Fruit fly (Drosophila melanogaster) whole organism, embryonic: ENCODE measurements around the gene CG42650.
A peak's percentile ranks its signal among the peaks of the same experiment; 100 is the strongest.

Experiments
- Asciz ChIP-seq: fragments of 200-800 bp; sonication (Bioruptor generic); optimal IDR thresholded peaks from 2 replicates; lab custom pipeline; 2017; ENCODE audit warnings: missing biosample characterization, mild to moderate bottlenecking, missing genetic modification characterization, missing genetic modification reagents
- Atf3 ChIP-seq: fragments of 200-800 bp; sonication (Bioruptor generic); optimal IDR thresholded peaks from 3 replicates; lab custom pipeline; 2016; ENCODE audit warnings: missing biosample characterization, missing genetic modification characterization
- Bgb ChIP-seq: fragments of 200-800 bp; sonication (Bioruptor generic); IDR thresholded peaks from 2 replicates; pipeline ENCODE4 v1.3.6; 2022; ENCODE audit warnings: missing biosample characterization, missing genetic modification characterization; ENCODE audit not compliant: partially characterized antibody
- CG10462 ChIP-seq: fragments of 200-800 bp; sonication (Bioruptor generic); optimal IDR thresholded peaks from 2 replicates; lab custom pipeline; 2016; ENCODE audit warnings: missing biosample characterization, missing genetic modification characterization
- CG11456 ChIP-seq: fragments of 200-800 bp; sonication (Bioruptor generic); IDR thresholded peaks from 3 replicates; pipeline ENCODE4 v1.3.6; 2022; ENCODE audit warnings: missing biosample characterization, missing genetic modification characterization
- CG12155 ChIP-seq: fragments of 200-800 bp; sonication (Bioruptor generic); optimal IDR thresholded peaks from 3 replicates; lab custom pipeline; 2016; ENCODE audit warnings: missing biosample characterization, missing genetic modification characterization
- CG13894 ChIP-seq: fragments of 200-800 bp; sonication (Bioruptor generic); optimal IDR thresholded peaks from 3 replicates; lab custom pipeline; 2018; ENCODE audit warnings: missing biosample characterization, mild to moderate bottlenecking, missing genetic modification characterization, moderate library complexity
- CG14860 ChIP-seq: fragments of 200-800 bp; sonication (Bioruptor generic); IDR thresholded peaks from 3 replicates; pipeline ENCODE4 v1.3.6; 2022; ENCODE audit warnings: missing biosample characterization, missing genetic modification characterization; ENCODE audit not compliant: partially characterized antibody
- CG1792 ChIP-seq: fragments of 200-800 bp; sonication (Bioruptor generic); optimal IDR thresholded peaks from 2 replicates; lab custom pipeline; 2016; ENCODE audit warnings: missing biosample characterization, missing genetic modification characterization
- CG18599 ChIP-seq: fragments of 200-800 bp; sonication (Bioruptor generic); optimal IDR thresholded peaks from 3 replicates; lab custom pipeline; 2017; ENCODE audit warnings: missing biosample characterization, missing genetic modification characterization, mild to moderate bottlenecking, moderate library complexity, missing genetic modification reagents
- CG2875 ChIP-seq: fragments of 200-800 bp; sonication (Bioruptor generic); optimal IDR thresholded peaks from 2 replicates; lab custom pipeline; 2017; ENCODE audit warnings: missing biosample characterization, mild to moderate bottlenecking, missing genetic modification characterization, missing genetic modification reagents
- CG30403 ChIP-seq: fragments of 200-800 bp; sonication (Bioruptor generic); optimal IDR thresholded peaks from 3 replicates; lab custom pipeline; 2016; ENCODE audit warnings: missing biosample characterization, missing genetic modification characterization
- CG31224 ChIP-seq: fragments of 200-800 bp; sonication (Bioruptor generic); IDR thresholded peaks from 2 replicates; pipeline ENCODE4 v1.3.6; 2022; ENCODE audit warnings: missing biosample characterization, missing genetic modification characterization
- CG4854 ChIP-seq: fragments of 200-800 bp; sonication (Bioruptor generic); optimal IDR thresholded peaks from 2 replicates; lab custom pipeline; 2016; ENCODE audit warnings: missing biosample characterization, missing genetic modification characterization, inconsistent platforms
- CG6813 ChIP-seq: fragments of 200-800 bp; sonication (Bioruptor generic); optimal IDR thresholded peaks from 2 replicates; lab custom pipeline; 2017; ENCODE audit warnings: missing biosample characterization, missing genetic modification characterization, mild to moderate bottlenecking, moderate library complexity, missing genetic modification reagents
- CG7745 ChIP-seq: fragments of 200-800 bp; sonication (Bioruptor generic); optimal IDR thresholded peaks from 2 replicates; lab custom pipeline; 2018; ENCODE audit warnings: missing biosample characterization, mild to moderate bottlenecking, missing genetic modification characterization, moderate library complexity
- CG7786 ChIP-seq: fragments of 200-800 bp; sonication (Bioruptor generic); optimal IDR thresholded peaks from 2 replicates; lab custom pipeline; 2016; ENCODE audit warnings: missing biosample characterization, missing genetic modification characterization
- CG8765 ChIP-seq: fragments of 200-800 bp; sonication (Bioruptor generic); IDR thresholded peaks from 2 replicates; pipeline ENCODE4 v1.3.6; 2022; ENCODE audit warnings: missing biosample characterization, missing genetic modification characterization
- CG9215 ChIP-seq: fragments of 200-800 bp; sonication (Bioruptor generic); IDR thresholded peaks from 2 replicates; pipeline ENCODE4 v1.3.6; 2022; ENCODE audit warnings: missing biosample characterization, missing genetic modification characterization
- CG9932 ChIP-seq: fragments of 200-800 bp; sonication (Bioruptor generic); IDR thresholded peaks from 2 replicates; pipeline ENCODE4 v1.3.6; 2022; ENCODE audit warnings: missing biosample characterization, missing genetic modification characterization
- Camta ChIP-seq: fragments of 200-800 bp; sonication (Bioruptor generic); optimal IDR thresholded peaks from 2 replicates; lab custom pipeline; 2016; ENCODE audit warnings: missing biosample characterization, missing genetic modification characterization
- Chrac-16 ChIP-seq: fragments of 200-800 bp; sonication (Bioruptor generic); optimal IDR thresholded peaks from 3 replicates; lab custom pipeline; 2016; ENCODE audit warnings: missing biosample characterization, missing genetic modification characterization
- D19B ChIP-seq: fragments of 200-800 bp; sonication (Bioruptor generic); optimal IDR thresholded peaks from 2 replicates; lab custom pipeline; 2017; ENCODE audit warnings: missing biosample characterization, mild to moderate bottlenecking, missing genetic modification characterization
- Dip2 ChIP-seq: fragments of 200-800 bp; sonication (Bioruptor generic); IDR thresholded peaks from 2 replicates; pipeline ENCODE4 v1.3.6; 2022; ENCODE audit warnings: missing biosample characterization, missing genetic modification characterization
- Doc2 ChIP-seq: fragments of 200-800 bp; sonication (Bioruptor generic); IDR thresholded peaks from 2 replicates; pipeline ENCODE4 v1.3.6; 2022; ENCODE audit warnings: missing biosample characterization, missing genetic modification characterization
- Fer2 ChIP-seq: fragments of 200-800 bp; sonication (Bioruptor generic); optimal IDR thresholded peaks from 2 replicates; lab custom pipeline; 2018; ENCODE audit warnings: missing biosample characterization, mild to moderate bottlenecking, missing genetic modification characterization, moderate library complexity
- Hand ChIP-seq: fragments of 200-800 bp; sonication (Bioruptor generic); optimal IDR thresholded peaks from 2 replicates; lab custom pipeline; 2017; ENCODE audit warnings: mild to moderate bottlenecking, missing biosample characterization, missing genetic modification reagents, missing genetic modification characterization
- Hmr ChIP-seq: fragments of 200-800 bp; sonication (Bioruptor generic); optimal IDR thresholded peaks from 3 replicates; lab custom pipeline; 2017; ENCODE audit warnings: mild to moderate bottlenecking, missing biosample characterization, missing genetic modification reagents, missing genetic modification characterization
- Hsf ChIP-seq: fragments of 200-800 bp; sonication (Bioruptor generic); optimal IDR thresholded peaks from 3 replicates; lab custom pipeline; 2016; ENCODE audit warnings: missing biosample characterization, missing genetic modification characterization
- Mad ChIP-seq: fragments of 200-800 bp; sonication (Bioruptor generic); optimal IDR thresholded peaks from 2 replicates; lab custom pipeline; 2016; ENCODE audit warnings: missing biosample characterization, missing genetic modification characterization
- Side ChIP-seq: fragments of 200-800 bp; sonication (Bioruptor generic); optimal IDR thresholded peaks from 2 replicates; lab custom pipeline; 2016; ENCODE audit warnings: missing biosample characterization, missing genetic modification characterization
- Six4 ChIP-seq: fragments of 200-800 bp; sonication (Bioruptor generic); optimal IDR thresholded peaks from 2 replicates; lab custom pipeline; 2016; ENCODE audit warnings: missing biosample characterization, missing genetic modification characterization
- Sox100B ChIP-seq: fragments of 200-800 bp; sonication (Bioruptor generic); optimal IDR thresholded peaks from 3 replicates; lab custom pipeline; 2018; ENCODE audit warnings: missing biosample characterization, mild to moderate bottlenecking, missing genetic modification characterization
- ara ChIP-seq: fragments of 200-800 bp; sonication (Bioruptor generic); IDR thresholded peaks from 2 replicates; pipeline ENCODE4 v1.3.6; 2022; ENCODE audit warnings: missing biosample characterization, missing genetic modification characterization
- crc ChIP-seq: fragments of 200-800 bp; sonication (Bioruptor generic); optimal IDR thresholded peaks from 2 replicates; lab custom pipeline; 2016; ENCODE audit warnings: missing biosample characterization, missing genetic modification characterization
- crp ChIP-seq, 2 experiments: fragments of 200-800 bp; sonication (Bioruptor generic); optimal IDR thresholded peaks; 2 replicates in 1 of 2; 3 replicates in 1 of 2; lab custom pipeline; 2017; ENCODE audit warnings: missing biosample characterization in 2 of 2, missing genetic modification characterization in 2 of 2, mild to moderate bottlenecking in 1 of 2, moderate library complexity in 1 of 2
- dmrt11E ChIP-seq: fragments of 200-800 bp; sonication (Bioruptor generic); optimal IDR thresholded peaks from 3 replicates; lab custom pipeline; 2018; ENCODE audit warnings: missing biosample characterization, mild to moderate bottlenecking, missing genetic modification characterization, moderate library complexity
- kni ChIP-seq: fragments of 200-800 bp; sonication (Bioruptor generic); optimal IDR thresholded peaks from 3 replicates; lab custom pipeline; 2017; ENCODE audit warnings: mild to moderate bottlenecking, missing biosample characterization, missing genetic modification reagents, missing genetic modification characterization
- nerfin-2 ChIP-seq: fragments of 200-800 bp; sonication (Bioruptor generic); IDR thresholded peaks from 2 replicates; pipeline ENCODE4 v1.3.6; 2022; ENCODE audit warnings: missing biosample characterization, missing genetic modification characterization; ENCODE audit not compliant: partially characterized antibody
- oc ChIP-seq: fragments of 200-800 bp; sonication (Bioruptor generic); optimal IDR thresholded peaks from 2 replicates; lab custom pipeline; 2018; ENCODE audit warnings: missing biosample characterization, mild to moderate bottlenecking, missing genetic modification characterization, moderate library complexity
- odd ChIP-seq: fragments of 200-800 bp; sonication (Bioruptor generic); optimal IDR thresholded peaks from 2 replicates; lab custom pipeline; 2017; ENCODE audit warnings: missing biosample characterization, mild to moderate bottlenecking, missing genetic modification characterization
- pfk ChIP-seq: fragments of 200-800 bp; sonication (Bioruptor generic); optimal IDR thresholded peaks from 2 replicates; lab custom pipeline; 2018; ENCODE audit warnings: missing biosample characterization, mild to moderate bottlenecking, missing genetic modification characterization, moderate library complexity
- pita ChIP-seq: fragments of 200-800 bp; sonication (Bioruptor generic); optimal IDR thresholded peaks from 2 replicates; lab custom pipeline; 2017; ENCODE audit warnings: missing biosample characterization, mild to moderate bottlenecking, missing genetic modification characterization
- prd ChIP-seq, 3 experiments: fragments of >200 bp in 2 of 3; fragments of 200-800 bp in 1 of 3; sonication (Bioruptor generic) in 1 of 3; optimal IDR thresholded peaks in 2 of 3; IDR thresholded peaks in 1 of 3; 2 replicates in 2 of 3; 3 replicates in 1 of 3; pipeline versions ENCODE4 v1.3.6 to Lab custom; 2017 to 2022; ENCODE audit warnings: missing biosample characterization in 1 of 3, missing genetic modification characterization in 1 of 3
- pzg ChIP-seq: fragments of 200-800 bp; sonication (Bioruptor generic); optimal IDR thresholded peaks from 3 replicates; lab custom pipeline; 2018; ENCODE audit warnings: missing biosample characterization, mild to moderate bottlenecking, missing genetic modification characterization, moderate library complexity
- sd ChIP-seq: fragments of 200-800 bp; sonication (Bioruptor generic); optimal IDR thresholded peaks from 3 replicates; lab custom pipeline; 2018; ENCODE audit warnings: missing biosample characterization, mild to moderate bottlenecking, missing genetic modification characterization, moderate library complexity
- seq ChIP-seq: fragments of 200-800 bp; sonication (Bioruptor generic); IDR thresholded peaks from 2 replicates; pipeline ENCODE4 v1.3.6; 2022; ENCODE audit warnings: missing biosample characterization, missing genetic modification characterization
- ttk ChIP-seq: fragments of 200-800 bp; sonication (Bioruptor generic); IDR thresholded peaks from 2 replicates; pipeline ENCODE4 v2.1.2; 2022; ENCODE audit warnings: missing biosample characterization, missing genetic modification characterization
- unpg ChIP-seq: fragments of 200-800 bp; sonication (Bioruptor generic); optimal IDR thresholded peaks from 3 replicates; lab custom pipeline; 2018; ENCODE audit warnings: missing biosample characterization, mild to moderate bottlenecking, missing genetic modification characterization, moderate library complexity

CG42650 gene

DNA sequence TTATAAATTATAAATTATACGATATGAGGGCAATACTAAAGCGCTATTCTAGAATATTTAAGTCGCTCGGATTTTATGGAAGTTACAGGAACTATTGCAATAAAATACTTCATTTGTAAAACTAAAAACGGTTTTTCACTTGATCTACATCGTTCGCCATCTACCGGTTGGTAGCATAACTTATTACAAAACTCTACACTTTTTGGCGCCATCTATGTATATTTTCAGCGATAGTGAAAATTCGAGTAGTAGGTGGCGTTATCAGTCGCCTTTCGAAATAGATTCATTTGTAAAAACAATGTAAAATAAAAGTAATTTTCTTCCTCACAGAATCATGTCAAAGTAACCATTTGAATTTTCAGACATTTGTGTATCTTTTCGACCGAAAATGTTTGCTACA, 44.8 kb upstream of the CG42650 start, which contains the start of gene nxf4 (continued):
- TF ChIP-seq Atf3 (GFP tag; lab: Kevin White, UChicago) (peak; percentile 73), Hand (GFP tag; lab: Kevin White, UChicago) (no peak), CG13894 (tag; lab: Kevin White, UChicago) (peak; percentile 34), kni (GFP tag; lab: Kevin White, UChicago) (no peak), Dip2 (GFP tag; lab: Robert Waterston, UW) (peak; percentile 96), CG7786 (GFP tag; lab: Kevin White, UChicago) (peak; percentile 50), CG11456 (peak; percentile 93), pita (GFP tag; lab: Kevin White, UChicago) (peak; percentile 46), CG12155 (GFP tag; lab: Kevin White, UChicago) (peak; percentile 68), Bgb (GFP tag; lab: Robert Waterston, UW) (peak; percentile 75), odd (peak; percentile 2), seq (no peak), Side (GFP tag; lab: Kevin White, UChicago) (peak; percentile 81), prd (optimal IDR thresholded peaks at IDR 0.05; lab: Kevin White, UChicago) (no peak), prd (GFP tag; IDR thresholded peaks at IDR 0.05; lab: Robert Waterston, UW) (peak; percentile 75), Sox100B (GFP tag; lab: Kevin White, UChicago) (no peak), Camta (GFP tag; lab: Kevin White, UChicago) (peak; percentile 73), pzg (no peak), CG7745 (no peak), Chrac-16 (GFP tag; lab: Kevin White, UChicago) (peak; percentile 82), Hsf (GFP tag; lab: Kevin White, UChicago) (peak; percentile 86), Mad (GFP tag; lab: Kevin White, UChicago) (peak; percentile 70), CG1792 (GFP tag; lab: Kevin White, UChicago) (peak; percentile 43), Doc2 (GFP tag; lab: Robert Waterston, UW) (no peak; the same call in 1 of the 2 replicates), CG2875 (GFP tag; lab: Kevin White, UChicago) (peak; percentile 2), crc (peak; percentile 51), Hmr (GFP tag; lab: Kevin White, UChicago) (peak; percentile 79), CG10462 (GFP tag; lab: Kevin White, UChicago) (peak; percentile 52), CG8765 (peak; percentile 56; the same call in 1 of the 2 replicates), unpg (GFP tag; lab: Kevin White, UChicago) (no peak), dmrt11E (tag; lab: Kevin White, UChicago) (peak; percentile 75), crp (GFP tag; optimal IDR thresholded peaks at IDR 0.05; lab: Kevin White, UChicago) (peak in 1 of 2 experiments; percentile 19), pfk (no peak), sd (no peak), CG9932 (GFP tag; lab: Robert Waterston, UW) (peak; percentile 85), Asciz (no peak), CG14860 (no peak), CG31224 (no peak), D19B (GFP tag; lab: Kevin White, UChicago) (peak; percentile 39), ara (GFP tag; lab: Robert Waterston, UW) (peak; percentile 53; the same call in 1 of the 2 replicates), nerfin-2 (GFP tag; lab: Robert Waterston, UW) (no peak), CG30403 (GFP tag; lab: Kevin White, UChicago) (peak; percentile 84), CG18599 (peak; percentile 11), Six4 (peak; percentile 45), oc (tag; lab: Kevin White, UChicago) (no peak), ttk (GFP tag; lab: Robert Waterston, UW) (peak; percentile 59; the same call in 1 of the 2 replicates), CG9215 (GFP tag; lab: Robert Waterston, UW) (peak; percentile 52), CG6813 (GFP tag; lab: Kevin White, UChicago) (no peak), Fer2 (tag; lab: Kevin White, UChicago) (no peak), CG4854 (peak; percentile 77)
